Worm (Caenorhabditis elegans): ENCODE data around the gene cdh-12.

- TF ChIP-seq dmd-4 (tag; optimal IDR thresholded peaks at IDR 0.05; ENCODE audit: borderline replicate concordance) = no peak
- no peak for TF ChIP-seq ceh-18 (tag; optimal IDR thresholded peaks at IDR 0.05)
- no peak for TF ChIP-seq dve-1 (tag; optimal IDR thresholded peaks at IDR 0.05)
- no peak for TF ChIP-seq fkh-10 (GFP tag; optimal IDR thresholded peaks at IDR 0.05)
- TF ChIP-seq pax-1 (tag; optimal IDR thresholded peaks at IDR 0.05) = no peak
- no peak for TF ChIP-seq odd-2 (tag; optimal IDR thresholded peaks at IDR 0.05)
- TF ChIP-seq madf-2 (tag; optimal IDR thresholded peaks at IDR 0.05) = no peak
- TF ChIP-seq rnt-1 (tag; optimal IDR thresholded peaks at IDR 0.05) = no peak
- TF ChIP-seq F13H6.1 (tag; optimal IDR thresholded peaks at IDR 0.05) = no peak
Measured at ce11 chrIII:1147863-1148262, 4.0 kb upstream of the cdh-12 start.

All from whole organism, late embryonic.